Worm (Caenorhabditis elegans): Measurements from ENCODE around the gene F11A5.13.

DNA sequence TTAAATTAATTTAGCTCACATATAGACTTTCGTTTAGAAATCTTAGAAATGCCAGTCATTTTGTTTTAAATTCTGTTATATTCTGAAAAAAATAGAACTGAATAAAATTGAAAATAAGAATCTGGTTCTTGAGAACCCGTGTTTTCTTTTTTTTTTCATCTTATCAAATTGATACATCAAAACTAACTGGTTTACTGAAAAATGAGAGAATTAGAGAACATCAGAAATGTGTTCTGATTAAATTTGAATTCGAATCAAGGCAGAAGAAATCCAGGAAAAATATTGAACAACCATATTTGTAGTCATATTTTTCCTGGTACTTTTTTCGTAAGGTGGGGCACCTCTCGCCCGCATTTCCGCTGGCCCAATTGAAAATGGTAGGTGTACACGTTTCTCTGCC is 8.0 kb downstream of the F11A5.13 start, which contains the start of gene F11A5.15:
- TF ChIP-seq klf-2 (GFP tag; conservative IDR thresholded peaks at IDR 0.05): no peak
- no peak for TF ChIP-seq T22C8.4 (GFP tag; IDR thresholded peaks at IDR 0.05)
- no peak for TF ChIP-seq cog-1 (tag; optimal IDR thresholded peaks at IDR 0.05)
